Worm (Caenorhabditis elegans): ENCODE results near the gene F49H12.2.

- no peak for TF ChIP-seq sea-2 (GFP tag; IDR thresholded peaks at IDR 0.05)
- TF ChIP-seq zim-3 (tag; optimal IDR thresholded peaks at IDR 0.05): no peak
- no peak for TF ChIP-seq egl-18 (GFP tag; IDR thresholded peaks at IDR 0.05)
Measured at ce11 chrX:2094094-2094493, 9.0 kb downstream of the F49H12.2 start.

Data from whole organism, young adult.